Worm (Caenorhabditis elegans) whole organism, mixed stage, embryonic: ENCODE measurements around the gene C27H5.12.

ENCODE experiments used
- drap-1 ChIP-seq: fragments of 200-800 bp; sonication (Bioruptor generic); optimal IDR thresholded peaks from 3 replicates; lab custom pipeline; 2018; ENCODE audit warnings: mild to moderate bottlenecking, missing genetic modification characterization, missing compliant biosample characterization
- pha-4 ChIP-seq: fragments of 150-350 bp; optimal IDR thresholded peaks from 2 replicates; lab custom pipeline; 2018; ENCODE audit warnings: missing biosample characterization, missing genetic modification reagents, missing genetic modification characterization
- unc-39 ChIP-seq: fragments of 150-350 bp; optimal IDR thresholded peaks from 2 replicates; lab custom pipeline; 2014; ENCODE audit warnings: missing biosample characterization, missing genetic modification characterization

ce11 chrII:7111657-7112049 lies 49.8 kb downstream of the C27H5.12 start, which contains the start of gene F10E7.5:
- TF ChIP-seq unc-39 (tag; lab: Kevin White, UChicago) (no peak), pha-4 (no peak), drap-1 (no peak)
